Worm (Caenorhabditis elegans) whole organism, L4 larva: Measurements from ENCODE around the gene atn-1.
A peak's percentile ranks its signal among the peaks of the same experiment; 100 is the strongest.

Source experiments
- F26F4.8 ChIP-seq: fragments of 200-800 bp; sonication (Bioruptor generic); conservative IDR thresholded peaks from 2 replicates; pipeline ENCODE4 v1.3.6; 2022; ENCODE audit warnings: missing genetic modification characterization, missing compliant biosample characterization
- F49E8.2 ChIP-seq: sonication (generic microtip); optimal IDR thresholded peaks from 2 replicates; lab custom pipeline; 2016; ENCODE audit warnings: missing compliant biosample characterization, mild to moderate bottlenecking, missing genetic modification characterization, borderline replicate concordance
- Y48G9A.11 ChIP-seq: fragments of 200-800 bp; sonication (Bioruptor generic); IDR thresholded peaks from 2 replicates; pipeline ENCODE4 v1.3.6; 2022; ENCODE audit warnings: missing genetic modification reagents, missing genetic modification characterization, missing compliant biosample characterization
- Y5F2A.4 ChIP-seq: fragments of 200-800 bp; sonication (Bioruptor generic); optimal IDR thresholded peaks from 2 replicates; lab custom pipeline; 2018; ENCODE audit warnings: mild to moderate bottlenecking, missing genetic modification characterization, missing compliant biosample characterization
- ZK337.2 ChIP-seq: fragments of 200-800 bp; sonication (Bioruptor generic); IDR thresholded peaks from 2 replicates; pipeline ENCODE4 v1.3.6; 2022; ENCODE audit warnings: missing genetic modification reagents, missing genetic modification characterization, missing compliant biosample characterization
- aha-1 ChIP-seq: fragments of 150-350 bp; peaks from one replicate; lab custom pipeline; 2014; ENCODE audit warnings: missing biosample characterization, missing genetic modification characterization
- ama-1 ChIP-seq: fragments of 150-350 bp; optimal IDR thresholded peaks from 2 replicates; lab custom pipeline; 2014; ENCODE audit warnings: inconsistent platforms, mixed read lengths
- arid-1 ChIP-seq: fragments of 200-800 bp; sonication (Bioruptor generic); conservative IDR thresholded peaks from 2 replicates; pipeline ENCODE4 v1.3.6; 2022; ENCODE audit warnings: missing genetic modification reagents, missing genetic modification characterization, missing compliant biosample characterization
- attf-4 ChIP-seq: sonication (generic microtip); optimal IDR thresholded peaks from 3 replicates; lab custom pipeline; 2017; ENCODE audit warnings: missing biosample characterization, missing genetic modification characterization
- ceh-28 ChIP-seq: fragments of 150-350 bp; optimal IDR thresholded peaks from 2 replicates; lab custom pipeline; 2014; ENCODE audit warnings: missing biosample characterization, missing genetic modification reagents, missing genetic modification characterization
- ceh-62 ChIP-seq: sonication (generic microtip); optimal IDR thresholded peaks from 2 replicates; lab custom pipeline; 2017; ENCODE audit warnings: missing biosample characterization, missing genetic modification characterization
- cey-2 ChIP-seq: sonication (generic microtip); optimal IDR thresholded peaks from 3 replicates; lab custom pipeline; 2017; ENCODE audit warnings: missing genetic modification characterization, mild to moderate bottlenecking, missing compliant biosample characterization, antibody characterized with exemption, borderline replicate concordance; ENCODE audit not compliant: insufficient read depth
- daf-12 ChIP-seq: fragments of 150-350 bp; optimal IDR thresholded peaks from 2 replicates; lab custom pipeline; 2014; ENCODE audit warnings: missing biosample characterization, missing genetic modification reagents, missing genetic modification characterization
- daf-16 ChIP-seq, 3 experiments: sonication (generic microtip); optimal IDR thresholded peaks; 2 replicates each; lab custom pipeline; 2016 to 2017; ENCODE audit warnings: missing genetic modification characterization in 3 of 3, missing genetic modification reagents in 3 of 3, mild to moderate bottlenecking in 2 of 3, missing compliant biosample characterization in 2 of 3, missing biosample characterization in 1 of 3, moderate library complexity in 1 of 3
- daf-19 ChIP-seq: fragments of 200-800 bp; sonication (Bioruptor generic); conservative IDR thresholded peaks from 2 replicates; pipeline ENCODE4 v1.3.6; 2022; ENCODE audit warnings: missing genetic modification characterization, missing compliant biosample characterization
- dve-1 ChIP-seq: sonication (generic microtip); optimal IDR thresholded peaks from 2 replicates; lab custom pipeline; 2017; ENCODE audit warnings: antibody characterized with exemption, mild to moderate bottlenecking, missing genetic modification characterization, missing compliant biosample characterization; ENCODE audit not compliant: insufficient read depth
- egl-27 ChIP-seq: sonication (generic microtip); optimal IDR thresholded peaks from 3 replicates; lab custom pipeline; 2017; ENCODE audit warnings: missing biosample characterization, missing genetic modification reagents, missing genetic modification characterization
- fkh-10 ChIP-seq: fragments of 150-350 bp; optimal IDR thresholded peaks from 2 replicates; lab custom pipeline; 2014; ENCODE audit warnings: missing biosample characterization, missing genetic modification reagents, missing genetic modification characterization
- gei-8 ChIP-seq: fragments of 200-800 bp; sonication (Bioruptor generic); optimal IDR thresholded peaks from 2 replicates; lab custom pipeline; 2018; ENCODE audit warnings: mild to moderate bottlenecking, missing genetic modification characterization, missing compliant biosample characterization
- hlh-11 ChIP-seq: fragments of 200-800 bp; sonication (Bioruptor generic); optimal IDR thresholded peaks from 2 replicates; lab custom pipeline; 2018; ENCODE audit warnings: mild to moderate bottlenecking, missing genetic modification characterization, missing compliant biosample characterization
- hlh-30 ChIP-seq: sonication (generic microtip); optimal IDR thresholded peaks from 2 replicates; lab custom pipeline; 2017; ENCODE audit warnings: antibody characterized with exemption, mild to moderate bottlenecking, missing genetic modification characterization, missing compliant biosample characterization; ENCODE audit not compliant: insufficient read depth
- jun-1 ChIP-seq: fragments of 150-350 bp; optimal IDR thresholded peaks from 2 replicates; lab custom pipeline; 2014; ENCODE audit warnings: missing biosample characterization, missing genetic modification reagents, missing genetic modification characterization
- lin-1 ChIP-seq: fragments of 200-800 bp; sonication (Bioruptor generic); IDR thresholded peaks from 2 replicates; pipeline ENCODE4 v1.3.6; 2022; ENCODE audit warnings: missing genetic modification reagents, missing genetic modification characterization, missing compliant biosample characterization
- lin-13 ChIP-seq: fragments of 150-350 bp; optimal IDR thresholded peaks from 2 replicates; lab custom pipeline; 2014; ENCODE audit warnings: missing biosample characterization, missing genetic modification reagents, missing genetic modification characterization
- lin-29 ChIP-seq: fragments of 200-800 bp; sonication (Bioruptor generic); IDR thresholded peaks from 2 replicates; pipeline ENCODE4 v1.3.6; 2022; ENCODE audit warnings: missing genetic modification reagents, missing genetic modification characterization, missing compliant biosample characterization
- mdt-29 ChIP-seq: fragments of 200-800 bp; sonication (Bioruptor generic); IDR thresholded peaks from 2 replicates; pipeline ENCODE4 v1.3.6; 2022; ENCODE audit warnings: missing genetic modification reagents, missing genetic modification characterization, missing compliant biosample characterization
- mxl-3 ChIP-seq: fragments of 200-800 bp; sonication (Bioruptor generic); optimal IDR thresholded peaks from 2 replicates; lab custom pipeline; 2018; ENCODE audit warnings: mild to moderate bottlenecking, missing genetic modification characterization, missing compliant biosample characterization
- nhr-237 ChIP-seq: sonication (generic microtip); optimal IDR thresholded peaks from 2 replicates; lab custom pipeline; 2017; ENCODE audit warnings: missing biosample characterization, missing genetic modification characterization
- nhr-25 ChIP-seq: sonication (generic microtip); optimal IDR thresholded peaks from 2 replicates; lab custom pipeline; 2017; ENCODE audit warnings: missing genetic modification characterization, mild to moderate bottlenecking, missing compliant biosample characterization, antibody characterized with exemption, moderate library complexity, borderline replicate concordance; ENCODE audit not compliant: insufficient read depth
- nhr-28 ChIP-seq: fragments of 150-350 bp; optimal IDR thresholded peaks from 2 replicates; lab custom pipeline; 2014; ENCODE audit warnings: missing biosample characterization, missing genetic modification characterization
- nhr-6 ChIP-seq: fragments of 150-350 bp; optimal IDR thresholded peaks from 2 replicates; lab custom pipeline; 2014; ENCODE audit warnings: missing biosample characterization, missing genetic modification characterization
- php-3 ChIP-seq: fragments of 200-800 bp; sonication (Bioruptor generic); IDR thresholded peaks from 2 replicates; pipeline ENCODE4 v1.3.6; 2022; ENCODE audit warnings: missing genetic modification reagents, missing genetic modification characterization, missing compliant biosample characterization
- snpc-1.2 ChIP-seq: fragments of 200-800 bp; sonication (Bioruptor generic); IDR thresholded peaks from 2 replicates; pipeline ENCODE4 v1.3.6; 2022; ENCODE audit warnings: missing genetic modification reagents, missing genetic modification characterization, missing compliant biosample characterization
- unc-130 ChIP-seq: sonication (generic microtip); optimal IDR thresholded peaks from 2 replicates; lab custom pipeline; 2016; ENCODE audit warnings: missing genetic modification reagents, missing genetic modification characterization, missing compliant biosample characterization
- unc-39 ChIP-seq: sonication (generic microtip); optimal IDR thresholded peaks from 2 replicates; lab custom pipeline; 2017; ENCODE audit warnings: missing biosample characterization, missing genetic modification characterization
- unc-62 ChIP-seq, 3 experiments: fragments of 150-350 bp in 1 of 3; sonication (generic microtip); optimal IDR thresholded peaks in 2 of 3; peaks in 1 of 3; 1 replicate in 1 of 3; 2 replicates in 2 of 3; lab custom pipeline; 2014 to 2017; ENCODE audit warnings: missing biosample characterization in 3 of 3, missing genetic modification characterization in 3 of 3, missing genetic modification reagents in 3 of 3, missing genotype in 1 of 3
- ztf-11 ChIP-seq: fragments of 150-350 bp; optimal IDR thresholded peaks from 2 replicates; lab custom pipeline; 2014; ENCODE audit warnings: missing biosample characterization, missing genetic modification characterization

atn-1 gene

ce11 chrV:12478111-12478510 lies at the start of gene atn-1:
atn-1 (plus strand) TSS chrV:12478411.
- TF ChIP-seq unc-62 (GFP tag; optimal IDR thresholded peaks at IDR 0.05 in 1 of 2; lab: Kevin White, UChicago), result peak in 1 of 2 experiments; percentile 41
- TF ChIP-seq unc-62 (tag; optimal IDR thresholded peaks at IDR 0.05; lab: Kevin White, UChicago), result no peak
- peak; percentile 59 for TF ChIP-seq aha-1 (tag; lab: Kevin White, UChicago)
- TF ChIP-seq cey-2 (tag; lab: Kevin White, UChicago), result no peak
- TF ChIP-seq, all 104 proteins: peak for 2

DNA sequence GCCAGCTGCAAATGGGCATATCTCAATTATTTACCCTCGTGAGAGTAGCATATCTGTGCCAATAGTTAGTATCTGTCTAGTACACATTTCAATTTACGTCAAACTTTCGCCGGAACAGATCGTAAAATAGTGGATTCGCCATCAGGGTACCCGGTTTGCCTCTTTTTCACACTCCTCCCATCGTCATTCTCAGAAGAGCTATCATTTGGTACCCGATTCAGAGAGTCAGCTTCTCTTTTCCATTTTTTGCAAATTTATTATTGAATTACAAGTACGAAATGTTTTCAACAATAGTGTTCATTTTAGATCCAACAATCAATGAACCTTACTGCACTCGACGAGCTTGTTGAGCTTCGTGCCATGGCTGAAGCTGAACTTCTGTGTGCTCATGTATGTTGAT lies 49.2 kb upstream of the atn-1 start, which contains the start of gene C54D10.5:
TSS of gene C54D10.5 (plus strand) at position 301 of the 400 bp plus-strand sequence.
- TF ChIP-seq ztf-11 (tag; lab: Kevin White, UChicago), result no peak
- no peak for TF ChIP-seq lin-29 (GFP tag; lab: Robert Waterston, UW)
- no peak for TF ChIP-seq arid-1 (GFP tag; lab: Robert Waterston, UW)
- no peak for TF ChIP-seq ceh-28 (tag; lab: Kevin White, UChicago)
- TF ChIP-seq mdt-29 (GFP tag; lab: Robert Waterston, UW), result no peak
- TF ChIP-seq unc-39, result no peak
- no peak for TF ChIP-seq nhr-237 (tag; lab: Kevin White, UChicago)
- no peak for TF ChIP-seq snpc-1.2 (GFP tag; lab: Robert Waterston, UW)
- no peak for TF ChIP-seq daf-16 (GFP tag; optimal IDR thresholded peaks at IDR 0.05; lab: Kevin White, UChicago)
- TF ChIP-seq daf-16 (tag; optimal IDR thresholded peaks at IDR 0.05; lab: Kevin White, UChicago), result no peak
- no peak for TF ChIP-seq daf-12 (tag; lab: Kevin White, UChicago)
- no peak for TF ChIP-seq ama-1

DNA sequence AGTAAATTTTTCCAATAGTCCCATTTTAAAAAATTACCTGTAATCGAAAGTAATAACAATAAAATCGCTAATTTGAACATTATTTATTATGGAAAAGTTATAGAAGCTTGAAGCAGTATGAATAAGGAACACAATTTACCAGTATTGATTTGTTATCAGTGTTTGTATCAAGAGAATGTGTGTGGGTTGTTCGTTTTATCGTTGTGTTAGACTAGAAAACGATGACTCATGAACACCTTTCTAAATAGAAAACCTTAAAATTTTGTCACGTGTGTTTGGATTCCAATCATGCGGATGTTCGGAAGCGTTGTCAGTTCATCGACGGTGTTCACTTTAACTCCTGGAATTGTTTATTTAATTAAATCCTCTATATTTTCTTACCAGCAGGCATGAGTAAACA lies 46.1 kb upstream of the atn-1 start, which contains the start of gene C54D10.13:
TSS of gene C54D10.13 (minus strand) at position 179 of the 400 bp plus-strand sequence.
- TF ChIP-seq nhr-6 (tag; lab: Kevin White, UChicago) (peak; percentile 19), nhr-28 (peak; percentile 86), dve-1 (tag; lab: Kevin White, UChicago) (peak; percentile 52), unc-130 (GFP tag; lab: Kevin White, UChicago) (no peak), daf-19 (GFP tag; lab: Robert Waterston, UW) (no peak), daf-16 (GFP tag; optimal IDR thresholded peaks at IDR 0.05; lab: Kevin White, UChicago) (no peak), daf-16 (tag; optimal IDR thresholded peaks at IDR 0.05; lab: Kevin White, UChicago) (peak; percentile 33)

DNA sequence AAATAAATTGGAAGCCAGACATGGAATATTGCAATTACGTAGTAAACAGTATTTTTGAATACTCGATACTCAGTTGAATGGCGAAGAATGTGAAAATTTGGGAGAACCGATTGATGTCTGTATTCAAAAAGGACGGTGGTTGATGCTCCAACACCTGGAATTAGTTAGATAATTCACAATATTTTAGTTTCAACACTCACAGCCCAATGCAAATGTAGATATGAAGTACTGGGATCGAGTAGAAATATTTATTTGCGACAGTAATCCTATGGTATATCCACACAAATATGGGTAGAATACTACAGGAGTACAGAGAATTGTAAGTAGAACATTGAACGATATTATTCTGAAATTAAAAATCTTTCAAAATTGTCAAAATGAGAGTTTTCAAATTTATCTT lies 45.1 kb upstream of the atn-1 start:
- no peak for TF ChIP-seq attf-4 (tag; lab: Kevin White, UChicago)
- no peak for TF ChIP-seq jun-1 (tag; lab: Kevin White, UChicago)
- TF ChIP-seq hlh-30, result no peak
- TF ChIP-seq ZK337.2 (GFP tag; lab: Robert Waterston, UW), result no peak
- TF ChIP-seq ceh-62 (tag; lab: Kevin White, UChicago), result no peak
- TF ChIP-seq fkh-10, result no peak
- TF ChIP-seq unc-62 (GFP tag; optimal IDR thresholded peaks at IDR 0.05 in 1 of 2; lab: Kevin White, UChicago), result peak in 1 of 2 experiments; percentile 94
- no peak for TF ChIP-seq unc-62 (tag; optimal IDR thresholded peaks at IDR 0.05; lab: Kevin White, UChicago)

ce11 chrV:12433717-12434116 lies 44.5 kb upstream of the atn-1 start, which contains the start of gene srh-25:
srh-25 (minus strand) TSS chrV:12433817.
- TF ChIP-seq cey-2 (tag; lab: Kevin White, UChicago), result no peak
- no peak for TF ChIP-seq Y48G9A.11 (GFP tag; lab: Robert Waterston, UW)
- TF ChIP-seq gei-8 (GFP tag; lab: Kevin White, UChicago), result no peak
- TF ChIP-seq lin-1 (GFP tag; lab: Robert Waterston, UW), result no peak
- no peak for TF ChIP-seq nhr-25 (tag; lab: Kevin White, UChicago)
- no peak for TF ChIP-seq daf-19 (GFP tag; lab: Robert Waterston, UW)
- TF ChIP-seq egl-27 (tag; lab: Kevin White, UChicago), result no peak
- no peak for TF ChIP-seq F26F4.8 (GFP tag; lab: Robert Waterston, UW)
- no peak for TF ChIP-seq php-3
- TF ChIP-seq nhr-6 (tag; lab: Kevin White, UChicago), result no peak
- TF ChIP-seq mdt-29 (GFP tag; lab: Robert Waterston, UW), result no peak
- no peak for TF ChIP-seq F49E8.2 (tag; lab: Kevin White, UChicago)
- TF ChIP-seq lin-13 (GFP tag; lab: Kevin White, UChicago), result no peak
- TF ChIP-seq hlh-11 (tag; lab: Kevin White, UChicago), result no peak
- TF ChIP-seq nhr-237 (tag; lab: Kevin White, UChicago), result no peak
- no peak for TF ChIP-seq Y5F2A.4 (GFP tag; lab: Kevin White, UChicago)
- TF ChIP-seq mxl-3 (GFP tag; lab: Kevin White, UChicago), result no peak
- TF ChIP-seq, all 104 proteins: peak for 0
